Worm (Caenorhabditis elegans) whole organism, mixed stage, embryonic: ENCODE results near the gene srw-1.
"Not testable (repeated sequence)": the region's sequence is repeated elsewhere in the genome, so short reads cannot be mapped to it uniquely, and the experiment has no call there.

Source experiments
- ces-1 ChIP-seq: fragments of 150-350 bp; optimal IDR thresholded peaks from 2 replicates; lab custom pipeline; 2014; ENCODE audit warnings: missing biosample characterization, missing genetic modification reagents, missing genetic modification characterization
- snpc-4 ChIP-seq: fragments of 150-350 bp; optimal IDR thresholded peaks from 2 replicates; lab custom pipeline; 2014; ENCODE audit warnings: missing biosample characterization, missing genetic modification characterization
- unc-120 ChIP-seq: sonication (generic microtip); optimal IDR thresholded peaks from 2 replicates; lab custom pipeline; 2017; ENCODE audit warnings: missing genetic modification characterization, missing compliant biosample characterization; ENCODE audit not compliant: poor library complexity, severe bottlenecking

- not testable (repeated sequence) for TF ChIP-seq ces-1 (GFP tag; lab: Kevin White, UChicago); unc-120 (tag; lab: Kevin White, UChicago); snpc-4 (tag; lab: Kevin White, UChicago)
Measured at ce11 chrV:15215175-15215574, 17.1 kb downstream of the srw-1 start, which contains the start of gene sri-26.
